Worm (Caenorhabditis elegans): ENCODE measurements around the gene bath-24.
"Not testable (repeated sequence)": the region's sequence is repeated elsewhere in the genome, so short reads cannot be mapped to it uniquely, and the experiment has no call there.

DNA sequence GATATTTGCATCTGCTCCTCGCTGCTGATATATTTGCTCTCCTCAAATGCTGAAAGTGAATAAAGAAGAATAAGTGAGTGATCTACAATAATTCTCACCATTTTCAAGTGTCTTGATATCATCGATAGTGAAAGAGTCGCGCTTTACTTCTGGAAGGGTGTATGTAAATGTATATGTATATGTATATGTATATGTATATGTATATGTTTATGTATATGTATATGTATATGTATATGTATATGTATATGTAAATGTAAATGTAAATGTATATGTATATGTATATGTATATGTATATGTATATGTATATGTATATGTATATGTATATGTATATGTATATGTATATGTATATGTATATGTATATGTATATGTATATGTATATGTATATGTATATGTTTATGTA lies 44.7 kb downstream of the bath-24 start, which contains the start of gene ceh-84:
- TF ChIP-seq nhr-90 (tag; optimal IDR thresholded peaks at IDR 0.05); snpc-1.1 (tag; optimal IDR thresholded peaks at IDR 0.05; ENCODE audit: insufficient read depth); lin-40 (tag; optimal IDR thresholded peaks at IDR 0.05); attf-5 (GFP tag; optimal IDR thresholded peaks at IDR 0.05); lin-35 (GFP tag; optimal IDR thresholded peaks at IDR 0.05): not testable (repeated sequence)

All from whole organism, young adult.